Fruit fly (Drosophila melanogaster): ENCODE results near the gene CG16721.

Gene CG16721

dm6 chrX:5873164-5873563, 6.5 kb upstream of the CG16721 start, which contains the start of gene GAA1 (continued):
- TF ChIP-seq CG7786 (GFP tag; optimal IDR thresholded peaks at IDR 0.05) (no peak), CG33213 (GFP tag; optimal IDR thresholded peaks at IDR 0.05) (no peak), Hr51 (GFP tag; optimal IDR thresholded peaks at IDR 0.05) (no peak), Nf-YC (tag; optimal IDR thresholded peaks at IDR 0.05) (no peak), seq (GFP tag; IDR thresholded peaks at IDR 0.05) (no peak), bcd (GFP tag; optimal IDR thresholded peaks at IDR 0.05) (no peak), sens (GFP tag) (no peak), CG3065 (GFP tag; optimal IDR thresholded peaks at IDR 0.05) (no peak), dmrt11E (tag; optimal IDR thresholded peaks at IDR 0.05) (no peak), CG2875 (GFP tag; optimal IDR thresholded peaks at IDR 0.05) (no peak), CG12769 (tag; optimal IDR thresholded peaks at IDR 0.05) (no peak), esg (GFP tag; conservative IDR thresholded peaks at IDR 0.05) (no peak), CG2712 (tag; optimal IDR thresholded peaks at IDR 0.05) (peak; percentile 29), gfzf (GFP tag; optimal IDR thresholded peaks at IDR 0.05) (no peak), psq (GFP tag; optimal IDR thresholded peaks at IDR 0.05) (no peak), pum (GFP tag; optimal IDR thresholded peaks at IDR 0.05) (no peak), chn (GFP tag; optimal IDR thresholded peaks at IDR 0.05) (no peak), gcm2 (GFP tag; optimal IDR thresholded peaks at IDR 0.05) (no peak), CG6272 (GFP tag; IDR thresholded peaks at IDR 0.05) (no peak), ara (GFP tag; IDR thresholded peaks at IDR 0.05) (no peak), CG14014 (GFP tag; IDR thresholded peaks at IDR 0.05) (no peak), btn (GFP tag; optimal IDR thresholded peaks at IDR 0.05) (no peak), HLHmδ (GFP tag; optimal IDR thresholded peaks at IDR 0.05) (no peak), Vsx1 (GFP tag; optimal IDR thresholded peaks at IDR 0.05) (no peak), Sox102F (GFP tag; optimal IDR thresholded peaks at IDR 0.05) (no peak), cas (GFP tag; IDR thresholded peaks at IDR 0.05) (no peak), lbe (GFP tag; optimal IDR thresholded peaks at IDR 0.05) (no peak), hbn (GFP tag; IDR thresholded peaks at IDR 0.05; ENCODE audit: partially characterized antibody) (peak; percentile 78), toy (GFP tag; IDR thresholded peaks at IDR 0.05) (no peak), CG4617 (GFP tag; optimal IDR thresholded peaks at IDR 0.05; ENCODE audit: borderline replicate concordance) (no peak), CG9932 (GFP tag; IDR thresholded peaks at IDR 0.05) (peak; percentile 40; the same call in 1 of the 2 replicates), ewg (GFP tag; optimal IDR thresholded peaks at IDR 0.05) (no peak), ken (GFP tag; IDR thresholded peaks at IDR 0.05) (no peak), CG8281 (tag; optimal IDR thresholded peaks at IDR 0.05) (no peak), corto (GFP tag; optimal IDR thresholded peaks at IDR 0.05) (no peak), maf-S (GFP tag; optimal IDR thresholded peaks at IDR 0.05) (no peak), eve (GFP tag; optimal IDR thresholded peaks at IDR 0.05) (no peak), dan (GFP tag; IDR thresholded peaks at IDR 0.05) (no peak), sna (GFP tag; IDR thresholded peaks at IDR 0.05; ENCODE audit: partially characterized antibody) (peak; percentile 88), cg (GFP tag; optimal IDR thresholded peaks at IDR 0.05) (no peak), CG2199 (GFP tag; IDR thresholded peaks at IDR 0.05) (no peak), tap (tag; optimal IDR thresholded peaks at IDR 0.05) (no peak), en (GFP tag; optimal IDR thresholded peaks at IDR 0.05) (no peak), CG5245 (GFP tag; optimal IDR thresholded peaks at IDR 0.05) (no peak), CG32772 (GFP tag; IDR thresholded peaks at IDR 0.05) (no peak), CG9609 (GFP tag; optimal IDR thresholded peaks at IDR 0.05) (no peak), CG11398 (GFP tag; optimal IDR thresholded peaks at IDR 0.05) (no peak), H15 (GFP tag; IDR thresholded peaks at IDR 0.05) (no peak), NC2α (GFP tag; optimal IDR thresholded peaks at IDR 0.05) (no peak), CG13123 (GFP tag; optimal IDR thresholded peaks at IDR 0.05) (no peak), Myb (GFP tag; optimal IDR thresholded peaks at IDR 0.05) (no peak), cwo (GFP tag; optimal IDR thresholded peaks at IDR 0.05) (no peak), disco-r (GFP tag; optimal IDR thresholded peaks at IDR 0.05) (no peak)
